Worm (Caenorhabditis elegans): ENCODE measurements around the gene scd-2.

Gene scd-2

ce11 chrV:6614152-6614734, 18.8 kb upstream of the scd-2 start, which contains the start of gene cpr-4:
Gene cpr-4 (plus strand): TSS chrV:6614674.
- TF ChIP-seq hnd-1 (tag; optimal IDR thresholded peaks at IDR 0.05): no peak
- TF ChIP-seq flt-1 (GFP tag; IDR thresholded peaks at IDR 0.05): no peak

DNA sequence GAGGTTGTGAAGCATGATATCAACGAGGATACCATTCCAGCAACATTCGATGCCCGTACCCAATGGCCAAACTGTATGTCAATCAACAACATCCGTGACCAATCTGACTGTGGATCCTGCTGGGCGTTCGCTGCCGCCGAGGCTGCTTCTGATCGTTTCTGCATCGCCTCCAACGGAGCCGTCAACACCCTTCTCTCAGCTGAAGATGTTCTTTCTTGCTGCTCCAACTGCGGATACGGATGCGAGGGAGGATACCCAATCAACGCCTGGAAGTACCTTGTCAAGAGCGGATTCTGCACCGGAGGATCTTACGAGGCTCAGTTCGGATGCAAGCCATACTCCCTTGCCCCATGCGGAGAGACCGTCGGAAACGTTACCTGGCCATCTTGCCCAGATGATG, 18.1 kb upstream of the scd-2 start:
- TF ChIP-seq tbx-11 (GFP tag; IDR thresholded peaks at IDR 0.05): no peak
- TF ChIP-seq ceh-13 (GFP tag; optimal IDR thresholded peaks at IDR 0.05): no peak
- TF ChIP-seq hnd-1 (tag; optimal IDR thresholded peaks at IDR 0.05): no peak
- TF ChIP-seq B0310.2 (tag; optimal IDR thresholded peaks at IDR 0.05): no peak
- TF ChIP-seq ceh-36 (tag; optimal IDR thresholded peaks at IDR 0.05): no peak
- TF ChIP-seq flt-1 (GFP tag; IDR thresholded peaks at IDR 0.05): no peak

ce11 chrV:6616294-6616693, 16.7 kb upstream of the scd-2 start:
- TF ChIP-seq ceh-36 (tag; optimal IDR thresholded peaks at IDR 0.05) (no peak), scrt-1 (GFP tag; IDR thresholded peaks at IDR 0.05) (no peak)

ce11 chrV:6620809-6621208, 12.2 kb upstream of the scd-2 start:
- TF ChIP-seq ets-7 (tag; optimal IDR thresholded peaks at IDR 0.05): no peak
- TF ChIP-seq tbx-11 (GFP tag; IDR thresholded peaks at IDR 0.05): no peak
- no peak for TF ChIP-seq sea-1 (GFP tag; conservative IDR thresholded peaks at IDR 0.05)
- no peak for TF ChIP-seq scrt-1 (GFP tag; IDR thresholded peaks at IDR 0.05)
- TF ChIP-seq tra-4 (tag; optimal IDR thresholded peaks at IDR 0.05): no peak
- TF ChIP-seq aly-1 (tag; optimal IDR thresholded peaks at IDR 0.05): no peak
- no peak for TF ChIP-seq ceh-13 (GFP tag; optimal IDR thresholded peaks at IDR 0.05)
- no peak for TF ChIP-seq hmbx-1 (tag; optimal IDR thresholded peaks at IDR 0.05)
- no peak for TF ChIP-seq ama-1 (optimal IDR thresholded peaks at IDR 0.05)
- no peak for TF ChIP-seq F13C5.2 (tag; optimal IDR thresholded peaks at IDR 0.05)
- TF ChIP-seq tbx-37 (GFP tag; conservative IDR thresholded peaks at IDR 0.05): no peak
- TF ChIP-seq ceh-36 (tag; optimal IDR thresholded peaks at IDR 0.05): no peak
- no peak for TF ChIP-seq pes-1 (GFP tag; IDR thresholded peaks at IDR 0.05)
- no peak for TF ChIP-seq flt-1 (GFP tag; IDR thresholded peaks at IDR 0.05)
- TF ChIP-seq hmg-4 (GFP tag; optimal IDR thresholded peaks at IDR 0.05): no peak

DNA sequence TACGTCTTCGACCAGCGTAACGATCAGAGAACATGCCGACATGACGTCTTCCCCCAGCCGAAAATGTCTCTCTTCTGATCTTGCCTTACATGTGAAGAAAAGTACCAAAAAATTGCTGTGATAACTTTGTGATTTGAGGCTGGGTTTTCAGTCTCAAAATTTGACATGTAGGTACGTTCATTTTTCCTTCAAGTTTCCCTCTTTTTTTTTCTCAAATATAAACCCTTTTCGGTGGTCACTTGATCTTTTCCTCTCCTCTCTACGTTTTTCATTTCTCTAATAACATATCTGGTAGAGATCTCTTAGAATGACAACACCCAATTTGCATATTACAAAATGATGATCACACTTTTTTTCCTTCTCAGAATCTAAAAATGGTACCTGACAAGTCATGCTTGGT, 11.1 kb upstream of the scd-2 start, which contains the start of gene nhr-37:
TSS of gene nhr-37 (plus strand) at position 301 of the 400 bp plus-strand sequence.
- no peak for TF ChIP-seq scrt-1 (GFP tag; IDR thresholded peaks at IDR 0.05)
- no peak for TF ChIP-seq F13C5.2 (tag; optimal IDR thresholded peaks at IDR 0.05)
- TF ChIP-seq tbx-37 (GFP tag; conservative IDR thresholded peaks at IDR 0.05): no peak
- no peak for TF ChIP-seq sea-1 (GFP tag; conservative IDR thresholded peaks at IDR 0.05)
- TF ChIP-seq tbx-11 (GFP tag; IDR thresholded peaks at IDR 0.05): no peak
- no peak for TF ChIP-seq ets-7 (tag; optimal IDR thresholded peaks at IDR 0.05)
- no peak for TF ChIP-seq hmg-4 (GFP tag; optimal IDR thresholded peaks at IDR 0.05)
- TF ChIP-seq ama-1 (optimal IDR thresholded peaks at IDR 0.05): no peak
- TF ChIP-seq hmbx-1 (tag; optimal IDR thresholded peaks at IDR 0.05): no peak
- no peak for TF ChIP-seq tra-4 (tag; optimal IDR thresholded peaks at IDR 0.05)
- TF ChIP-seq pes-1 (GFP tag; IDR thresholded peaks at IDR 0.05): no peak
- no peak for TF ChIP-seq flt-1 (GFP tag; IDR thresholded peaks at IDR 0.05)
- no peak for TF ChIP-seq aly-1 (tag; optimal IDR thresholded peaks at IDR 0.05)
- TF ChIP-seq ceh-13 (GFP tag; optimal IDR thresholded peaks at IDR 0.05): no peak
- TF ChIP-seq B0310.2 (tag; optimal IDR thresholded peaks at IDR 0.05): no peak
- TF ChIP-seq ceh-36 (tag; optimal IDR thresholded peaks at IDR 0.05): no peak

ce11 chrV:6626244-6626643, 6.8 kb upstream of the scd-2 start, which contains the start of gene ppt-1:
Gene ppt-1 (minus strand): TSS chrV:6626344.
- TF ChIP-seq hmbx-1 (tag; optimal IDR thresholded peaks at IDR 0.05) (no peak), pes-1 (GFP tag; IDR thresholded peaks at IDR 0.05) (no peak), ceh-13 (GFP tag; optimal IDR thresholded peaks at IDR 0.05) (no peak), tbx-11 (GFP tag; IDR thresholded peaks at IDR 0.05) (no peak), F13C5.2 (tag; optimal IDR thresholded peaks at IDR 0.05) (no peak)

ce11 chrV:6630769-6631168, 2.3 kb upstream of the scd-2 start:
- TF ChIP-seq hnd-1 (tag; optimal IDR thresholded peaks at IDR 0.05) (no peak), pes-1 (GFP tag; IDR thresholded peaks at IDR 0.05) (no peak), hmg-4 (GFP tag; optimal IDR thresholded peaks at IDR 0.05) (no peak), B0310.2 (tag; optimal IDR thresholded peaks at IDR 0.05) (no peak), F13C5.2 (tag; optimal IDR thresholded peaks at IDR 0.05) (no peak), ceh-13 (GFP tag; optimal IDR thresholded peaks at IDR 0.05) (no peak), tbx-11 (GFP tag; IDR thresholded peaks at IDR 0.05) (no peak), sea-1 (GFP tag; conservative IDR thresholded peaks at IDR 0.05) (no peak), hmbx-1 (tag; optimal IDR thresholded peaks at IDR 0.05) (no peak), flt-1 (GFP tag; IDR thresholded peaks at IDR 0.05) (no peak), aly-1 (tag; optimal IDR thresholded peaks at IDR 0.05) (no peak), tbx-37 (GFP tag; conservative IDR thresholded peaks at IDR 0.05) (no peak), ama-1 (optimal IDR thresholded peaks at IDR 0.05) (no peak), scrt-1 (GFP tag; IDR thresholded peaks at IDR 0.05) (no peak)

- TF ChIP-seq flt-1 (GFP tag; IDR thresholded peaks at IDR 0.05) (no peak), ama-1 (optimal IDR thresholded peaks at IDR 0.05) (no peak), ceh-36 (tag; optimal IDR thresholded peaks at IDR 0.05) (no peak), aly-1 (tag; optimal IDR thresholded peaks at IDR 0.05) (no peak), pes-1 (GFP tag; IDR thresholded peaks at IDR 0.05) (no peak), hmbx-1 (tag; optimal IDR thresholded peaks at IDR 0.05) (no peak), sea-1 (GFP tag; conservative IDR thresholded peaks at IDR 0.05) (no peak), ceh-13 (GFP tag; optimal IDR thresholded peaks at IDR 0.05) (no peak), hnd-1 (tag; optimal IDR thresholded peaks at IDR 0.05) (no peak), tbx-11 (GFP tag; IDR thresholded peaks at IDR 0.05) (no peak), tra-4 (tag; optimal IDR thresholded peaks at IDR 0.05) (no peak), F13C5.2 (tag; optimal IDR thresholded peaks at IDR 0.05) (no peak), hmg-4 (GFP tag; optimal IDR thresholded peaks at IDR 0.05) (no peak), ets-7 (tag; optimal IDR thresholded peaks at IDR 0.05) (no peak), B0310.2 (tag; optimal IDR thresholded peaks at IDR 0.05) (no peak), tbx-37 (GFP tag; conservative IDR thresholded peaks at IDR 0.05) (no peak), scrt-1 (GFP tag; IDR thresholded peaks at IDR 0.05) (no peak)
Measured at ce11 chrV:6631866-6632265, 1.2 kb upstream of the scd-2 start.

Measured in whole organism, early embryonic.